Fruit fly (Drosophila melanogaster) whole organism, embryonic: ENCODE data around the gene CG10286.

Experiments used
- Antp ChIP-seq: fragments of 200-800 bp; sonication (Bioruptor generic); optimal IDR thresholded peaks from 3 replicates; lab custom pipeline; 2016; ENCODE audit warnings: missing biosample characterization, missing genetic modification characterization
- Atf-2 ChIP-seq: fragments of 200-800 bp; sonication (Bioruptor generic); optimal IDR thresholded peaks from 2 replicates; lab custom pipeline; 2016; ENCODE audit warnings: missing biosample characterization, missing genetic modification characterization
- Awh ChIP-seq: fragments of 200-800 bp; sonication (Bioruptor generic); IDR thresholded peaks from 2 replicates; pipeline ENCODE4, ENCODE4 v1.3.6; 2022; ENCODE audit warnings: missing biosample characterization, missing genetic modification characterization
- Bteb2 ChIP-seq: fragments of 200-800 bp; sonication (Bioruptor generic); optimal IDR thresholded peaks from 2 replicates; lab custom pipeline; 2016; ENCODE audit warnings: missing biosample characterization, missing genetic modification characterization
- CG11695 ChIP-seq: fragments of 200-800 bp; sonication (Bioruptor generic); IDR thresholded peaks from 3 replicates; pipeline ENCODE4 v1.3.6; 2022; ENCODE audit warnings: missing biosample characterization, missing genetic modification characterization
- CG13123 ChIP-seq: fragments of 200-800 bp; sonication (Bioruptor generic); optimal IDR thresholded peaks from 2 replicates; lab custom pipeline; 2016; ENCODE audit warnings: missing biosample characterization, missing genetic modification characterization
- CG1529 ChIP-seq: fragments of 200-800 bp; sonication (Bioruptor generic); optimal IDR thresholded peaks from 3 replicates; lab custom pipeline; 2018; ENCODE audit warnings: missing biosample characterization, missing genetic modification characterization
- CG17361 ChIP-seq: fragments of 200-800 bp; sonication (Bioruptor generic); IDR thresholded peaks from 3 replicates; pipeline ENCODE4 v1.3.6; 2022; ENCODE audit warnings: missing biosample characterization, missing genetic modification characterization
- CG31388 ChIP-seq: fragments of 200-800 bp; sonication (Bioruptor generic); optimal IDR thresholded peaks from 2 replicates; lab custom pipeline; 2016; ENCODE audit warnings: missing biosample characterization, missing genetic modification characterization
- CG32532 ChIP-seq: fragments of 200-800 bp; sonication (Bioruptor generic); IDR thresholded peaks from 2 replicates; pipeline ENCODE4 v1.3.6; 2022; ENCODE audit warnings: missing biosample characterization, missing genetic modification characterization
- CG32772 ChIP-seq: fragments of 200-800 bp; sonication (Bioruptor generic); IDR thresholded peaks from 2 replicates; pipeline ENCODE4 v1.3.6; 2022; ENCODE audit warnings: missing biosample characterization, missing genetic modification characterization
- CG34224 ChIP-seq: fragments of 200-800 bp; sonication (Bioruptor generic); IDR thresholded peaks from 3 replicates; pipeline ENCODE4 v1.3.6; 2022; ENCODE audit warnings: missing biosample characterization, missing genetic modification characterization; ENCODE audit not compliant: partially characterized antibody
- CG4360 ChIP-seq: fragments of 200-800 bp; sonication (Bioruptor generic); IDR thresholded peaks from 2 replicates; pipeline ENCODE4 v1.3.6; 2022; ENCODE audit warnings: missing biosample characterization, missing genetic modification characterization
- CG4820 ChIP-seq: fragments of 200-800 bp; sonication (Bioruptor generic); optimal IDR thresholded peaks from 3 replicates; lab custom pipeline; 2016; ENCODE audit warnings: missing biosample characterization, missing genetic modification characterization
- CG5245 ChIP-seq: fragments of 200-800 bp; sonication (Bioruptor generic); optimal IDR thresholded peaks from 3 replicates; lab custom pipeline; 2016; ENCODE audit warnings: missing biosample characterization, missing genetic modification characterization
- CG6854 ChIP-seq: fragments of 200-800 bp; sonication (Bioruptor generic); optimal IDR thresholded peaks from 3 replicates; lab custom pipeline; 2017; ENCODE audit warnings: missing biosample characterization, mild to moderate bottlenecking, missing genetic modification characterization
- CG7987 ChIP-seq: fragments of 200-800 bp; sonication (Bioruptor generic); optimal IDR thresholded peaks from 2 replicates; lab custom pipeline; 2018; ENCODE audit warnings: missing biosample characterization, mild to moderate bottlenecking, missing genetic modification characterization, moderate library complexity
- CG8359 ChIP-seq: fragments of 200-800 bp; sonication (Bioruptor generic); optimal IDR thresholded peaks from 2 replicates; lab custom pipeline; 2017; ENCODE audit warnings: missing biosample characterization, mild to moderate bottlenecking, missing genetic modification characterization, borderline replicate concordance
- CG9817 ChIP-seq: fragments of 200-800 bp; sonication (Bioruptor generic); optimal IDR thresholded peaks from 2 replicates; lab custom pipeline; 2018; ENCODE audit warnings: missing biosample characterization, mild to moderate bottlenecking, missing genetic modification characterization, moderate library complexity
- CkIIα-i1 ChIP-seq: fragments of 200-800 bp; sonication (Bioruptor generic); IDR thresholded peaks from 2 replicates; pipeline ENCODE4 v1.3.6; 2022; ENCODE audit warnings: missing biosample characterization, missing genetic modification characterization
- D19A ChIP-seq: fragments of 200-800 bp; optimal IDR thresholded peaks from 3 replicates; lab custom pipeline; 2019; ENCODE audit warnings: missing biosample characterization, mild to moderate bottlenecking, missing genetic modification characterization, moderate library complexity
- Dbx ChIP-seq: fragments of 200-800 bp; sonication (Bioruptor generic); IDR thresholded peaks from 3 replicates; pipeline ENCODE4 v1.3.6; 2022; ENCODE audit warnings: missing biosample characterization, missing genetic modification characterization
- Dref ChIP-seq: fragments of 200-800 bp; sonication (Bioruptor generic); IDR thresholded peaks from 2 replicates; pipeline ENCODE4 v1.3.6; 2022; ENCODE audit warnings: missing biosample characterization, missing genetic modification characterization
- ERR ChIP-seq: fragments of 200-800 bp; sonication (Bioruptor generic); optimal IDR thresholded peaks from 2 replicates; lab custom pipeline; 2016; ENCODE audit warnings: missing biosample characterization, missing genetic modification characterization
- Fer3 ChIP-seq: fragments of 200-800 bp; sonication (Bioruptor generic); optimal IDR thresholded peaks from 2 replicates; lab custom pipeline; 2018; ENCODE audit warnings: missing biosample characterization, mild to moderate bottlenecking, missing genetic modification characterization, moderate library complexity
- Gsc ChIP-seq: fragments of 200-800 bp; sonication (Bioruptor generic); IDR thresholded peaks from 2 replicates; pipeline ENCODE4 v1.3.6; 2022; ENCODE audit warnings: missing biosample characterization, missing genetic modification characterization
- H2.0 ChIP-seq: fragments of 200-800 bp; sonication (Bioruptor generic); IDR thresholded peaks from 2 replicates; pipeline ENCODE4 v1.3.6; 2022; ENCODE audit warnings: missing biosample characterization, missing genetic modification characterization
- HLH4C ChIP-seq: fragments of 200-800 bp; sonication (Bioruptor generic); IDR thresholded peaks from 3 replicates; pipeline ENCODE4 v1.3.6; 2022; ENCODE audit warnings: missing biosample characterization, missing genetic modification characterization; ENCODE audit not compliant: partially characterized antibody
- Hand ChIP-seq: fragments of 200-800 bp; sonication (Bioruptor generic); optimal IDR thresholded peaks from 2 replicates; lab custom pipeline; 2017; ENCODE audit warnings: mild to moderate bottlenecking, missing biosample characterization, missing genetic modification reagents, missing genetic modification characterization
- Hmx ChIP-seq: fragments of 200-800 bp; sonication (Bioruptor generic); optimal IDR thresholded peaks from 2 replicates; lab custom pipeline; 2016; ENCODE audit warnings: missing biosample characterization, missing genetic modification characterization
- MBD-R2 ChIP-seq: fragments of 200-800 bp; sonication (Bioruptor generic); IDR thresholded peaks from 2 replicates; pipeline ENCODE4 v1.3.6; 2022; ENCODE audit warnings: missing biosample characterization, missing genetic modification characterization
- MESR4 ChIP-seq: fragments of 200-800 bp; sonication (Bioruptor generic); optimal IDR thresholded peaks from 2 replicates; lab custom pipeline; 2018; ENCODE audit warnings: missing biosample characterization, mild to moderate bottlenecking, missing genetic modification characterization, moderate library complexity
- TFAM ChIP-seq: fragments of 200-800 bp; sonication (Bioruptor generic); optimal IDR thresholded peaks from 2 replicates; lab custom pipeline; 2017; ENCODE audit warnings: missing biosample characterization, missing genetic modification characterization, inconsistent platforms
- Tbp ChIP-seq: fragments of >200 bp; optimal IDR thresholded peaks from 2 replicates; lab custom pipeline; 2018; ENCODE audit warnings: missing biosample characterization, missing genetic modification characterization
- chif ChIP-seq, 2 experiments: fragments of 200-800 bp; sonication (Bioruptor generic); optimal IDR thresholded peaks; 3 replicates each; lab custom pipeline; 2016; ENCODE audit warnings: missing biosample characterization in 2 of 2, missing genetic modification characterization in 2 of 2
- chm ChIP-seq: fragments of 200-800 bp; sonication (Bioruptor generic); IDR thresholded peaks from 2 replicates; pipeline ENCODE4 v1.3.6; 2022; ENCODE audit warnings: missing biosample characterization, missing genetic modification characterization
- croc ChIP-seq: fragments of 200-800 bp; sonication (Bioruptor generic); conservative IDR thresholded peaks from 3 replicates; pipeline ENCODE4 v1.3.6; 2022; ENCODE audit warnings: missing biosample characterization, missing genetic modification characterization
- dmrt99B ChIP-seq: fragments of 200-800 bp; sonication (Bioruptor generic); optimal IDR thresholded peaks from 2 replicates; lab custom pipeline; 2018; ENCODE audit warnings: missing biosample characterization, mild to moderate bottlenecking, missing genetic modification characterization, moderate library complexity
- gsb-n ChIP-seq: fragments of 200-800 bp; sonication (Bioruptor generic); optimal IDR thresholded peaks from 3 replicates; lab custom pipeline; 2018; ENCODE audit warnings: missing biosample characterization, mild to moderate bottlenecking, missing genetic modification characterization
- gt ChIP-seq: fragments of 200-800 bp; sonication (Bioruptor generic); IDR thresholded peaks from 2 replicates; pipeline ENCODE4 v1.3.6; 2022; ENCODE audit warnings: missing biosample characterization, missing genetic modification characterization
- kni ChIP-seq: fragments of 200-800 bp; sonication (Bioruptor generic); optimal IDR thresholded peaks from 3 replicates; lab custom pipeline; 2017; ENCODE audit warnings: mild to moderate bottlenecking, missing biosample characterization, missing genetic modification reagents, missing genetic modification characterization
- lmd ChIP-seq: fragments of 200-800 bp; sonication (Bioruptor generic); IDR thresholded peaks from 2 replicates; pipeline ENCODE4 v1.3.6; 2022; ENCODE audit warnings: missing biosample characterization, missing genetic modification characterization
- lola ChIP-seq, 3 experiments: fragments of >200 bp in 2 of 3; fragments of 200-800 bp in 1 of 3; sonication (Bioruptor generic) in 1 of 3; optimal IDR thresholded peaks; 2 replicates each; lab custom pipeline; 2017 to 2019; ENCODE audit warnings: missing biosample characterization in 3 of 3, missing genetic modification characterization in 3 of 3, mild to moderate bottlenecking in 1 of 3, moderate library complexity in 1 of 3
- org-1 ChIP-seq: fragments of 200-800 bp; sonication (Bioruptor generic); optimal IDR thresholded peaks from 2 replicates; lab custom pipeline; 2017; ENCODE audit warnings: missing biosample characterization, missing genetic modification characterization
- salm ChIP-seq: fragments of 200-800 bp; sonication (Bioruptor generic); optimal IDR thresholded peaks from 2 replicates; lab custom pipeline; 2018; ENCODE audit warnings: missing biosample characterization, mild to moderate bottlenecking, missing genetic modification characterization
- sima ChIP-seq: fragments of 200-800 bp; sonication (Bioruptor generic); optimal IDR thresholded peaks from 2 replicates; lab custom pipeline; 2016; ENCODE audit warnings: missing biosample characterization, missing genetic modification characterization
- tap ChIP-seq: fragments of 200-800 bp; optimal IDR thresholded peaks from 3 replicates; lab custom pipeline; 2019; ENCODE audit warnings: missing biosample characterization, mild to moderate bottlenecking, missing genetic modification characterization, moderate library complexity
- tio ChIP-seq: fragments of 200-800 bp; sonication (Bioruptor generic); optimal IDR thresholded peaks from 2 replicates; lab custom pipeline; 2017; ENCODE audit warnings: missing biosample characterization, missing genetic modification characterization, inconsistent platforms
- tx ChIP-seq: fragments of 200-800 bp; sonication (Bioruptor generic); optimal IDR thresholded peaks from 2 replicates; lab custom pipeline; 2016; ENCODE audit warnings: missing biosample characterization, missing genetic modification characterization
- zf30C ChIP-seq: fragments of 200-800 bp; sonication (Bioruptor generic); optimal IDR thresholded peaks from 3 replicates; lab custom pipeline; 2018; ENCODE audit warnings: missing biosample characterization, mild to moderate bottlenecking, missing genetic modification characterization

CG10286 gene

dm6 chr3R:6353624-6354352, 15.0 kb upstream of the CG10286 start (continued):
- TF ChIP-seq CG11695 (GFP tag; lab: Robert Waterston, UW), result peak; percentile 80
- TF ChIP-seq CG31388 (GFP tag; lab: Kevin White, UChicago), result peak; percentile 26
- TF ChIP-seq CG4360, result no peak
- TF ChIP-seq CG5245 (GFP tag; lab: Kevin White, UChicago), result peak; percentile 38
- peak in 1 of 3 experiments; percentile 81 for TF ChIP-seq lola (GFP tag; optimal IDR thresholded peaks at IDR 0.05; lab: Kevin White, UChicago)
- no peak for TF ChIP-seq zf30C (GFP tag; lab: Kevin White, UChicago)
- TF ChIP-seq CG1529, result no peak
- no peak for TF ChIP-seq Hmx (GFP tag; lab: Kevin White, UChicago)
- peak; percentile 46; the same call in 1 of the 2 replicates for TF ChIP-seq H2.0
- TF ChIP-seq tx (GFP tag; lab: Kevin White, UChicago), result peak; percentile 69
- TF ChIP-seq Dref (GFP tag; lab: Robert Waterston, UW), result no peak; the same call in 1 of the 2 replicates
- peak; percentile 99 for TF ChIP-seq D19A (tag; lab: Kevin White, UChicago)
- TF ChIP-seq CG32532 (GFP tag; lab: Robert Waterston, UW), result peak; percentile 47; the same call in 1 of the 2 replicates
- no peak for TF ChIP-seq tap (tag; lab: Kevin White, UChicago)
- no peak for TF ChIP-seq TFAM (GFP tag; lab: Kevin White, UChicago)
- TF ChIP-seq CG32772 (GFP tag; lab: Robert Waterston, UW), result peak; percentile 62
- 0 out of 2 replicates have a peak, but pooled peaks have one; percentile 47 for TF ChIP-seq Awh (GFP tag; lab: Robert Waterston, UW)
- TF ChIP-seq CG13123 (GFP tag; lab: Kevin White, UChicago), result peak; percentile 42
- TF ChIP-seq HLH4C (GFP tag; lab: Robert Waterston, UW), result no peak
- no peak for TF ChIP-seq gsb-n (tag; lab: Kevin White, UChicago)
- peak; percentile 82 for TF ChIP-seq tio (GFP tag; lab: Kevin White, UChicago)
- TF ChIP-seq sima (GFP tag; lab: Kevin White, UChicago), result no peak
- TF ChIP-seq CG6854 (GFP tag; lab: Kevin White, UChicago), result peak; percentile 80
- peak; percentile 68 for TF ChIP-seq Bteb2 (GFP tag; lab: Kevin White, UChicago)
- no peak for TF ChIP-seq Tbp (GFP tag; lab: Kevin White, UChicago)
- TF ChIP-seq gt (GFP tag; lab: Robert Waterston, UW), result no peak
- TF ChIP-seq CG34224 (GFP tag; lab: Robert Waterston, UW), result no peak
- TF ChIP-seq Atf-2 (GFP tag; lab: Kevin White, UChicago), result peak; percentile 65
- TF ChIP-seq chif (GFP tag; optimal IDR thresholded peaks at IDR 0.05; lab: Kevin White, UChicago), result peak; percentile 55 to 81
- no peak for TF ChIP-seq Fer3 (tag; lab: Kevin White, UChicago)
- peak; percentile 68 for TF ChIP-seq CG4820 (GFP tag; lab: Kevin White, UChicago)
- TF ChIP-seq salm (tag; lab: Kevin White, UChicago), result peak; percentile 55
- peak; percentile 75 for TF ChIP-seq org-1 (GFP tag; lab: Kevin White, UChicago)
- peak; percentile 76 for TF ChIP-seq lmd (GFP tag; lab: Robert Waterston, UW)
- TF ChIP-seq MBD-R2 (GFP tag; lab: Robert Waterston, UW), result no peak
- no peak for TF ChIP-seq Dbx
- TF ChIP-seq chm (GFP tag; lab: Robert Waterston, UW), result no peak
- no peak for TF ChIP-seq MESR4 (GFP tag; lab: Kevin White, UChicago)
- TF ChIP-seq CG17361 (GFP tag; lab: Robert Waterston, UW), result no peak; the same call in 1 of the 3 replicates
- no peak for TF ChIP-seq CG7987
- TF ChIP-seq croc (GFP tag; lab: Robert Waterston, UW), result peak; percentile 44; the same call in 1 of the 3 replicates
- TF ChIP-seq dmrt99B (tag; lab: Kevin White, UChicago), result no peak
- TF ChIP-seq CG9817, result peak; percentile 55
- no peak for TF ChIP-seq kni (GFP tag; lab: Kevin White, UChicago)
- peak; percentile 40 for TF ChIP-seq CG8359 (GFP tag; lab: Kevin White, UChicago)
- TF ChIP-seq Gsc (GFP tag; lab: Robert Waterston, UW), result peak; percentile 23; the same call in 1 of the 2 replicates
- TF ChIP-seq Antp (GFP tag; lab: Kevin White, UChicago), result peak; percentile 53
- TF ChIP-seq Hand (GFP tag; lab: Kevin White, UChicago), result peak; percentile 66
- no peak for TF ChIP-seq CkIIα-i1 (GFP tag; lab: Robert Waterston, UW)
- no peak for TF ChIP-seq ERR
